Comparison of ENCODE assay signal across 1 fruit fly cellular context in genomic region chrX:7690683-7691082, dm6.
TF ChIP-seq lines count a peak whose summit lies in the region.

No protein-coding gene starts in this region.

TF ChIP-seq in whole organism, embryonic, 481 proteins besides CTCF, POLR2A, EP300 and RAD21 (continued from another document and continues in another):
- TF ChIP-seq CG11696 (GFP tag; IDR thresholded peaks at IDR 0.05; lab: Robert Waterston, UW) (no peak), hbn (GFP tag; IDR thresholded peaks at IDR 0.05; lab: Robert Waterston, UW; ENCODE audit: partially characterized antibody) (no peak), HmgD (GFP tag; optimal IDR thresholded peaks at IDR 0.05; lab: Kevin White, UChicago) (no peak), sima (GFP tag; optimal IDR thresholded peaks at IDR 0.05; lab: Kevin White, UChicago) (no peak), CG10366 (GFP tag; IDR thresholded peaks at IDR 0.05; lab: Robert Waterston, UW) (no peak), CG12659 (GFP tag; optimal IDR thresholded peaks at IDR 0.05; lab: Kevin White, UChicago) (peak; percentile 60), Dref (GFP tag; IDR thresholded peaks at IDR 0.05; lab: Robert Waterston, UW) (no peak), sna (GFP tag; IDR thresholded peaks at IDR 0.05; lab: Robert Waterston, UW; ENCODE audit: partially characterized antibody) (no peak), ato (GFP tag; IDR thresholded peaks at IDR 0.05; lab: Robert Waterston, UW; ENCODE audit: partially characterized antibody) (no peak), CG17186 (GFP tag; optimal IDR thresholded peaks at IDR 0.05; lab: Kevin White, UChicago) (no peak), Lim3 (GFP tag; IDR thresholded peaks at IDR 0.05; lab: Robert Waterston, UW) (no peak), Scr (GFP tag; IDR thresholded peaks at IDR 0.05; lab: Robert Waterston, UW; ENCODE audit: partially characterized antibody) (no peak; the same call in 1 of the 2 replicates), Ets65A (GFP tag; lab: Kevin White, UChicago) (no peak), jumu (GFP tag; optimal IDR thresholded peaks at IDR 0.05; lab: Kevin White, UChicago) (no peak), lbe (GFP tag; optimal IDR thresholded peaks at IDR 0.05; lab: Kevin White, UChicago) (peak; percentile 2), Dek (tag; optimal IDR thresholded peaks at IDR 0.05; lab: Kevin White, UChicago) (no peak), dysf (GFP tag; IDR thresholded peaks at IDR 0.05; lab: Robert Waterston, UW) (no peak), Hmx (GFP tag; optimal IDR thresholded peaks at IDR 0.05; lab: Kevin White, UChicago) (no peak), CG11093 (GFP tag; IDR thresholded peaks at IDR 0.05; lab: Robert Waterston, UW) (no peak), CG6854 (GFP tag; optimal IDR thresholded peaks at IDR 0.05; lab: Kevin White, UChicago) (peak; percentile 68), CG17361 (GFP tag; IDR thresholded peaks at IDR 0.05; lab: Robert Waterston, UW) (0 out of 3 replicates have a peak, but pooled peaks have one; percentile 10), ftz-f1 (GFP tag; optimal IDR thresholded peaks at IDR 0.05; lab: Kevin White, UChicago) (no peak), CG2889 (GFP tag; IDR thresholded peaks at IDR 0.05; lab: Robert Waterston, UW) (no peak), Oli (tag; optimal IDR thresholded peaks at IDR 0.05; lab: Kevin White, UChicago) (no peak), CG7556 (GFP tag; optimal IDR thresholded peaks at IDR 0.05; lab: Kevin White, UChicago) (no peak), CG2129 (GFP tag; IDR thresholded peaks at IDR 0.05; lab: Robert Waterston, UW; ENCODE audit: partially characterized antibody) (no peak), exex (tag; optimal IDR thresholded peaks at IDR 0.05; lab: Kevin White, UChicago) (peak; percentile 44), stc (GFP tag; IDR thresholded peaks at IDR 0.05; lab: Robert Waterston, UW) (peak; percentile 45; the same call in 1 of the 2 replicates), bcd (GFP tag; optimal IDR thresholded peaks at IDR 0.05; lab: Kevin White, UChicago) (no peak), CkIIα-i1 (GFP tag; IDR thresholded peaks at IDR 0.05; lab: Robert Waterston, UW) (no peak), wdn (GFP tag; IDR thresholded peaks at IDR 0.05; lab: Robert Waterston, UW) (peak; percentile 35; the same call in 1 of the 2 replicates), NfI (GFP tag; optimal IDR thresholded peaks at IDR 0.05; lab: Kevin White, UChicago) (peak; percentile 21), fd3F (GFP tag; optimal IDR thresholded peaks at IDR 0.05; lab: Kevin White, UChicago) (peak; percentile 23), CG7928 (GFP tag; optimal IDR thresholded peaks at IDR 0.05; lab: Kevin White, UChicago) (peak; percentile 70), Hr39 (optimal IDR thresholded peaks at IDR 0.05; lab: Kevin White, UChicago) (no peak), otp (GFP tag; IDR thresholded peaks at IDR 0.05; lab: Robert Waterston, UW) (no peak; the same call in 2 of the 3 replicates), CG15269 (tag; optimal IDR thresholded peaks at IDR 0.05; lab: Kevin White, UChicago) (peak; percentile 27), Dip2 (GFP tag; IDR thresholded peaks at IDR 0.05; lab: Robert Waterston, UW) (no peak), Aef1 (GFP tag; IDR thresholded peaks at IDR 0.05; lab: Robert Waterston, UW) (no peak; the same call in 2 of the 3 replicates), Optix (GFP tag; IDR thresholded peaks at IDR 0.05; lab: Robert Waterston, UW) (no peak), Side (GFP tag; optimal IDR thresholded peaks at IDR 0.05; lab: Kevin White, UChicago) (peak; percentile 27), org-1 (GFP tag; optimal IDR thresholded peaks at IDR 0.05; lab: Kevin White, UChicago) (no peak), CG15479 (GFP tag; optimal IDR thresholded peaks at IDR 0.05; lab: Kevin White, UChicago) (no peak), pan (optimal IDR thresholded peaks at IDR 0.05; lab: Kevin White, UChicago) (no peak), pan (GFP tag; optimal IDR thresholded peaks at IDR 0.05 in 1 of 2, IDR thresholded peaks at IDR 0.05 in 1 of 2) (peak in 1 of 2 experiments; percentile 5), H2.0 (GFP tag; IDR thresholded peaks at IDR 0.05; lab: Robert Waterston, UW) (no peak), nmo (GFP tag; optimal IDR thresholded peaks at IDR 0.05; lab: Kevin White, UChicago) (no peak), C15 (GFP tag; IDR thresholded peaks at IDR 0.05; lab: Robert Waterston, UW) (no peak), CG14860 (GFP tag; IDR thresholded peaks at IDR 0.05; lab: Robert Waterston, UW; ENCODE audit: partially characterized antibody) (no peak), CG13894 (tag; optimal IDR thresholded peaks at IDR 0.05; lab: Kevin White, UChicago) (no peak), CG7372 (GFP tag; IDR thresholded peaks at IDR 0.05; lab: Robert Waterston, UW) (no peak), CG8281 (tag; optimal IDR thresholded peaks at IDR 0.05; lab: Kevin White, UChicago) (no peak), CG2678 (tag; optimal IDR thresholded peaks at IDR 0.05; lab: Kevin White, UChicago) (no peak), CG32772 (GFP tag; IDR thresholded peaks at IDR 0.05; lab: Robert Waterston, UW) (no peak), vfl (GFP tag; optimal IDR thresholded peaks at IDR 0.05; lab: Kevin White, UChicago) (no peak), Mrtf (GFP tag; IDR thresholded peaks at IDR 0.05; lab: Robert Waterston, UW) (no peak), az2 (GFP tag; optimal IDR thresholded peaks at IDR 0.05; lab: Kevin White, UChicago) (no peak), CG18599 (GFP tag; optimal IDR thresholded peaks at IDR 0.05; lab: Kevin White, UChicago) (no peak), tin (GFP tag; optimal IDR thresholded peaks at IDR 0.05; lab: Kevin White, UChicago) (no peak), sc (optimal IDR thresholded peaks at IDR 0.05; lab: Kevin White, UChicago) (no peak), sc (GFP tag; optimal IDR thresholded peaks at IDR 0.05; lab: Kevin White, UChicago) (peak; percentile 49), CG9876 (GFP tag; optimal IDR thresholded peaks at IDR 0.05; lab: Kevin White, UChicago) (no peak), NFAT (GFP tag; IDR thresholded peaks at IDR 0.05; lab: Robert Waterston, UW) (no peak), gsb-n (tag; optimal IDR thresholded peaks at IDR 0.05; lab: Kevin White, UChicago) (peak; percentile 0), CG17568 (GFP tag; optimal IDR thresholded peaks at IDR 0.05; lab: Kevin White, UChicago) (peak; percentile 74), Atf3 (GFP tag; optimal IDR thresholded peaks at IDR 0.05; lab: Kevin White, UChicago) (peak; percentile 28), gcm (GFP tag; optimal IDR thresholded peaks at IDR 0.05; lab: Kevin White, UChicago) (peak; percentile 74), CG32532 (GFP tag; IDR thresholded peaks at IDR 0.05; lab: Robert Waterston, UW) (peak; percentile 61; the same call in 1 of the 2 replicates), yki (optimal IDR thresholded peaks at IDR 0.05; lab: Kevin White, UChicago) (peak; percentile 10), E2f2 (GFP tag; IDR thresholded peaks at IDR 0.05; lab: Robert Waterston, UW) (no peak), crp (GFP tag; optimal IDR thresholded peaks at IDR 0.05; lab: Kevin White, UChicago) (no peak), bigmax (GFP tag; optimal IDR thresholded peaks at IDR 0.05; lab: Kevin White, UChicago) (no peak), CG15514 (GFP tag; optimal IDR thresholded peaks at IDR 0.05; lab: Kevin White, UChicago) (peak; percentile 75), GATAe (GFP tag; conservative IDR thresholded peaks at IDR 0.05; lab: Robert Waterston, UW) (no peak; the same call in 1 of the 2 replicates), seq (GFP tag; IDR thresholded peaks at IDR 0.05; lab: Robert Waterston, UW) (no peak; the same call in 1 of the 2 replicates), CG4282 (GFP tag; optimal IDR thresholded peaks at IDR 0.05; lab: Kevin White, UChicago) (no peak), Hand (GFP tag; optimal IDR thresholded peaks at IDR 0.05; lab: Kevin White, UChicago) (peak; percentile 76), Kr (GFP tag; optimal IDR thresholded peaks at IDR 0.05; lab: Kevin White, UChicago) (no peak), Hr51 (GFP tag; optimal IDR thresholded peaks at IDR 0.05; lab: Kevin White, UChicago) (no peak), fru (optimal IDR thresholded peaks at IDR 0.05; lab: Kevin White, UChicago) (no peak), CG4854 (GFP tag; optimal IDR thresholded peaks at IDR 0.05; lab: Kevin White, UChicago) (peak; percentile 33), B-H1 (GFP tag; IDR thresholded peaks at IDR 0.05; lab: Robert Waterston, UW) (no peak), CG6654 (GFP tag; optimal IDR thresholded peaks at IDR 0.05; lab: Kevin White, UChicago) (no peak), Opbp (GFP tag; IDR thresholded peaks at IDR 0.05; lab: Robert Waterston, UW; ENCODE audit: partially characterized antibody) (no peak), CG13287 (GFP tag; IDR thresholded peaks at IDR 0.05; lab: Robert Waterston, UW; ENCODE audit: partially characterized antibody) (no peak), Blimp-1 (GFP tag; optimal IDR thresholded peaks at IDR 0.05; lab: Kevin White, UChicago) (peak; percentile 45), ap (GFP tag; IDR thresholded peaks at IDR 0.05; lab: Robert Waterston, UW) (no peak), stwl (tag; optimal IDR thresholded peaks at IDR 0.05; lab: Kevin White, UChicago) (peak; percentile 19), luna (GFP tag; optimal IDR thresholded peaks at IDR 0.05; lab: Kevin White, UChicago) (peak; percentile 21), Gug (GFP tag; IDR thresholded peaks at IDR 0.05; lab: Robert Waterston, UW) (no peak), grn (GFP tag; optimal IDR thresholded peaks at IDR 0.05; lab: Kevin White, UChicago) (peak; percentile 78), CG7987 (GFP tag; optimal IDR thresholded peaks at IDR 0.05; lab: Kevin White, UChicago) (peak; percentile 46), kni (GFP tag; optimal IDR thresholded peaks at IDR 0.05; lab: Kevin White, UChicago) (no peak), sens (GFP tag; lab: Kevin White, UChicago) (peak; percentile 45), inv (GFP tag; IDR thresholded peaks at IDR 0.05; lab: Robert Waterston, UW; ENCODE audit: partially characterized antibody) (no peak), CG11504 (tag; optimal IDR thresholded peaks at IDR 0.05; lab: Kevin White, UChicago) (no peak), CG18619 (GFP tag; optimal IDR thresholded peaks at IDR 0.05; lab: Kevin White, UChicago) (peak; percentile 60), CG15696 (tag; optimal IDR thresholded peaks at IDR 0.05; lab: Kevin White, UChicago) (no peak), en (GFP tag; optimal IDR thresholded peaks at IDR 0.05; lab: Kevin White, UChicago) (peak; percentile 11), CG2199 (GFP tag; IDR thresholded peaks at IDR 0.05; lab: Robert Waterston, UW) (no peak), CG6689 (GFP tag; IDR thresholded peaks at IDR 0.05; lab: Robert Waterston, UW) (no peak), CG31224 (GFP tag; IDR thresholded peaks at IDR 0.05; lab: Robert Waterston, UW) (no peak), usp (GFP tag; optimal IDR thresholded peaks at IDR 0.05; lab: Kevin White, UChicago) (no peak), CG8359 (GFP tag; optimal IDR thresholded peaks at IDR 0.05; lab: Kevin White, UChicago; ENCODE audit: borderline replicate concordance) (peak; percentile 42), nerfin-1 (tag; optimal IDR thresholded peaks at IDR 0.05; lab: Kevin White, UChicago) (peak; percentile 54), oc (tag; optimal IDR thresholded peaks at IDR 0.05; lab: Kevin White, UChicago) (no peak), CG13424 (tag; optimal IDR thresholded peaks at IDR 0.05; lab: Kevin White, UChicago) (peak; percentile 28), CG2116 (GFP tag; optimal IDR thresholded peaks at IDR 0.05; lab: Kevin White, UChicago) (peak; percentile 10), schlank (tag; optimal IDR thresholded peaks at IDR 0.05; lab: Kevin White, UChicago) (peak; percentile 51), HLH4C (GFP tag; IDR thresholded peaks at IDR 0.05; lab: Robert Waterston, UW; ENCODE audit: partially characterized antibody) (no peak), MBD-R2 (GFP tag; IDR thresholded peaks at IDR 0.05; lab: Robert Waterston, UW) (no peak; the same call in 1 of the 2 replicates), Doc2 (GFP tag; IDR thresholded peaks at IDR 0.05; lab: Robert Waterston, UW) (no peak), BEAF-32 (GFP tag; optimal IDR thresholded peaks at IDR 0.05; lab: Kevin White, UChicago) (no peak), insv (GFP tag; optimal IDR thresholded peaks at IDR 0.05; lab: Kevin White, UChicago) (peak in 1 of 2 experiments; percentile 24), Meics (GFP tag; optimal IDR thresholded peaks at IDR 0.05; lab: Kevin White, UChicago) (peak; percentile 65), Ets97D (GFP tag; optimal IDR thresholded peaks at IDR 0.05; lab: Kevin White, UChicago) (no peak), jigr1 (GFP tag; IDR thresholded peaks at IDR 0.05; lab: Robert Waterston, UW) (no peak), ERR (GFP tag; optimal IDR thresholded peaks at IDR 0.05; lab: Kevin White, UChicago) (no peak), CG12942 (GFP tag; optimal IDR thresholded peaks at IDR 0.05; lab: Kevin White, UChicago) (no peak), Xrp1 (GFP tag; IDR thresholded peaks at IDR 0.05; lab: Robert Waterston, UW) (no peak), cg (GFP tag; optimal IDR thresholded peaks at IDR 0.05; lab: Kevin White, UChicago) (peak; percentile 29), Ada2b (GFP tag; IDR thresholded peaks at IDR 0.05; lab: Robert Waterston, UW) (peak; percentile 5; the same call in 1 of the 2 replicates), CHES-1-like (GFP tag; optimal IDR thresholded peaks at IDR 0.05; lab: Kevin White, UChicago) (peak; percentile 87), CG12391 (tag; optimal IDR thresholded peaks at IDR 0.05; lab: Kevin White, UChicago) (peak; percentile 24), Poxn (GFP tag; IDR thresholded peaks at IDR 0.05; lab: Robert Waterston, UW) (no peak), MESR4 (GFP tag; optimal IDR thresholded peaks at IDR 0.05; lab: Kevin White, UChicago) (no peak), CG13123 (GFP tag; optimal IDR thresholded peaks at IDR 0.05; lab: Kevin White, UChicago) (no peak), CG9215 (GFP tag; IDR thresholded peaks at IDR 0.05; lab: Robert Waterston, UW) (no peak), B-H2 (GFP tag; optimal IDR thresholded peaks at IDR 0.05; lab: Kevin White, UChicago) (peak; percentile 61), Stat92E (GFP tag; optimal IDR thresholded peaks at IDR 0.05; lab: Kevin White, UChicago) (no peak), CG9437 (GFP tag; optimal IDR thresholded peaks at IDR 0.05; lab: Kevin White, UChicago) (no peak), Six4 (GFP tag; optimal IDR thresholded peaks at IDR 0.05; lab: Kevin White, UChicago) (peak; percentile 22), Chrac-16 (GFP tag; optimal IDR thresholded peaks at IDR 0.05; lab: Kevin White, UChicago) (no peak), CG42726 (GFP tag; IDR thresholded peaks at IDR 0.05; lab: Robert Waterston, UW; ENCODE audit: partially characterized antibody) (no peak), al (GFP tag; IDR thresholded peaks at IDR 0.05; lab: Robert Waterston, UW) (no peak)
